Worm (Caenorhabditis elegans) whole organism, late embryonic: ENCODE results near the gene coh-3.

Experiments used
- C38D4.7 ChIP-seq: fragments of 200-800 bp; sonication (Bioruptor generic); optimal IDR thresholded peaks from 2 replicates; lab custom pipeline; 2018; ENCODE audit warnings: mild to moderate bottlenecking, missing genetic modification characterization, moderate library complexity, missing compliant biosample characterization
- F13H6.1 ChIP-seq: sonication (generic microtip); optimal IDR thresholded peaks from 2 replicates; lab custom pipeline; 2016; ENCODE audit warnings: missing genetic modification characterization, missing compliant biosample characterization
- K02D7.2 ChIP-seq: sonication (generic microtip); optimal IDR thresholded peaks from 2 replicates; lab custom pipeline; 2017; ENCODE audit warnings: mild to moderate bottlenecking, missing genetic modification characterization, missing compliant biosample characterization
- T23F11.4 ChIP-seq: fragments of 200-800 bp; sonication (Bioruptor generic); optimal IDR thresholded peaks from 2 replicates; lab custom pipeline; 2018; ENCODE audit warnings: mild to moderate bottlenecking, missing genetic modification characterization, missing compliant biosample characterization
- ama-1 ChIP-seq: fragments of 150-350 bp; optimal IDR thresholded peaks from 2 replicates; lab custom pipeline; 2014
- ceh-19 ChIP-seq: fragments of 200-800 bp; sonication (Bioruptor generic); optimal IDR thresholded peaks from 2 replicates; lab custom pipeline; 2018; ENCODE audit warnings: mild to moderate bottlenecking, missing genetic modification characterization, missing compliant biosample characterization
- ceh-22 ChIP-seq: sonication (generic microtip); optimal IDR thresholded peaks from 2 replicates; lab custom pipeline; 2017; ENCODE audit warnings: missing biosample characterization, missing genetic modification characterization
- ceh-24 ChIP-seq: sonication (generic microtip); optimal IDR thresholded peaks from 2 replicates; lab custom pipeline; 2016; ENCODE audit warnings: mild to moderate bottlenecking, missing genetic modification characterization, missing compliant biosample characterization
- ceh-30 ChIP-seq: fragments of 150-350 bp; optimal IDR thresholded peaks from 2 replicates; lab custom pipeline; 2014; ENCODE audit warnings: missing biosample characterization, missing genetic modification characterization
- ceh-48 ChIP-seq: sonication (generic microtip); optimal IDR thresholded peaks from 2 replicates; lab custom pipeline; 2016; ENCODE audit warnings: missing genetic modification characterization, inconsistent platforms, missing compliant biosample characterization
- ceh-6 ChIP-seq: fragments of 200-800 bp; sonication (Bioruptor generic); optimal IDR thresholded peaks from 2 replicates; lab custom pipeline; 2018; ENCODE audit warnings: mild to moderate bottlenecking, missing genetic modification characterization, missing compliant biosample characterization
- che-1 ChIP-seq: sonication (generic microtip); optimal IDR thresholded peaks from 2 replicates; lab custom pipeline; 2016; ENCODE audit warnings: mild to moderate bottlenecking, missing genetic modification characterization, missing compliant biosample characterization
- dmd-4 ChIP-seq: sonication (generic microtip); optimal IDR thresholded peaks from 2 replicates; lab custom pipeline; 2016; ENCODE audit warnings: borderline replicate concordance, missing genetic modification characterization, missing compliant biosample characterization
- elt-2 ChIP-seq: sonication (generic microtip); optimal IDR thresholded peaks from 2 replicates; lab custom pipeline; 2016; ENCODE audit warnings: missing genetic modification reagents, missing genetic modification characterization, missing compliant biosample characterization
- elt-4 ChIP-seq: sonication (generic microtip); optimal IDR thresholded peaks from 2 replicates; lab custom pipeline; 2016; ENCODE audit warnings: missing genetic modification characterization, missing compliant biosample characterization
- eyg-1 ChIP-seq: sonication (generic microtip); optimal IDR thresholded peaks from 2 replicates; lab custom pipeline; 2016; ENCODE audit warnings: missing genotype, missing genetic modification characterization, missing compliant biosample characterization
- fax-1 ChIP-seq: sonication (generic microtip); optimal IDR thresholded peaks from 2 replicates; lab custom pipeline; 2016; ENCODE audit warnings: missing genotype, missing genetic modification characterization, missing compliant biosample characterization
- fkh-6 ChIP-seq: sonication (generic microtip); optimal IDR thresholded peaks from 2 replicates; lab custom pipeline; 2016; ENCODE audit warnings: missing genetic modification characterization, missing compliant biosample characterization
- hlh-13 ChIP-seq: fragments of 200-800 bp; sonication (Bioruptor generic); optimal IDR thresholded peaks from 2 replicates; lab custom pipeline; 2018; ENCODE audit warnings: mild to moderate bottlenecking, missing genetic modification characterization, missing compliant biosample characterization
- hlh-15 ChIP-seq: sonication (generic microtip); optimal IDR thresholded peaks from 2 replicates; lab custom pipeline; 2016; ENCODE audit warnings: missing genetic modification characterization, missing compliant biosample characterization
- hlh-8 ChIP-seq: sonication (generic microtip); optimal IDR thresholded peaks from 2 replicates; lab custom pipeline; 2016; ENCODE audit warnings: missing genotype, missing genetic modification characterization, missing compliant biosample characterization
- lin-11 ChIP-seq: fragments of 200-800 bp; sonication (Bioruptor generic); optimal IDR thresholded peaks from 2 replicates; lab custom pipeline; 2018; ENCODE audit warnings: mild to moderate bottlenecking, missing genetic modification characterization, missing compliant biosample characterization
- mec-3 ChIP-seq: sonication (generic microtip); optimal IDR thresholded peaks from 2 replicates; lab custom pipeline; 2016; ENCODE audit warnings: borderline replicate concordance, missing genetic modification characterization, missing compliant biosample characterization
- nfya-1 ChIP-seq: sonication (generic microtip); optimal IDR thresholded peaks from 2 replicates; lab custom pipeline; 2017; ENCODE audit warnings: missing genetic modification characterization, mild to moderate bottlenecking, missing compliant biosample characterization, antibody characterized with exemption, moderate library complexity
- nhr-11 ChIP-seq: fragments of 150-350 bp; optimal IDR thresholded peaks from 2 replicates; lab custom pipeline; 2014; ENCODE audit warnings: missing biosample characterization, missing genetic modification characterization
- nhr-232 ChIP-seq: sonication (generic microtip); optimal IDR thresholded peaks from 2 replicates; lab custom pipeline; 2016; ENCODE audit warnings: missing genetic modification characterization, missing compliant biosample characterization
- npax-4 ChIP-seq: sonication (generic microtip); optimal IDR thresholded peaks from 2 replicates; lab custom pipeline; 2016; ENCODE audit warnings: missing genetic modification characterization, missing compliant biosample characterization
- odd-2 ChIP-seq: sonication (generic microtip); optimal IDR thresholded peaks from 2 replicates; lab custom pipeline; 2017; ENCODE audit warnings: antibody characterized with exemption, mild to moderate bottlenecking, missing genetic modification characterization, missing compliant biosample characterization
- pag-3 ChIP-seq: sonication (generic microtip); optimal IDR thresholded peaks from 2 replicates; lab custom pipeline; 2016; ENCODE audit warnings: missing compliant biosample characterization, missing genetic modification characterization, borderline replicate concordance
- pha-2 ChIP-seq: sonication (generic microtip); optimal IDR thresholded peaks from 2 replicates; lab custom pipeline; 2017; ENCODE audit warnings: mild to moderate bottlenecking, missing genetic modification characterization, missing compliant biosample characterization
- ref-2 ChIP-seq: sonication (generic microtip); optimal IDR thresholded peaks from 2 replicates; lab custom pipeline; 2016; ENCODE audit warnings: missing genetic modification characterization, missing compliant biosample characterization
- sox-2 ChIP-seq: fragments of 200-800 bp; sonication (Bioruptor generic); IDR thresholded peaks from 2 replicates; pipeline ENCODE4 v1.3.6; 2022; ENCODE audit warnings: missing genetic modification reagents, missing genetic modification characterization, missing compliant biosample characterization
- sox-4 ChIP-seq: sonication (generic microtip); optimal IDR thresholded peaks from 2 replicates; lab custom pipeline; 2017; ENCODE audit warnings: mild to moderate bottlenecking, missing genetic modification characterization, inconsistent platforms, missing compliant biosample characterization
- tbx-7 ChIP-seq: sonication (generic microtip); optimal IDR thresholded peaks from 2 replicates; lab custom pipeline; 2016; ENCODE audit warnings: missing genotype, missing genetic modification characterization, missing compliant biosample characterization
- unc-42 ChIP-seq: sonication (generic microtip); optimal IDR thresholded peaks from 2 replicates; lab custom pipeline; 2016; ENCODE audit warnings: missing genotype, missing genetic modification characterization, missing compliant biosample characterization
- unc-55 ChIP-seq: sonication (generic microtip); optimal IDR thresholded peaks from 2 replicates; lab custom pipeline; 2017; ENCODE audit warnings: missing biosample characterization, missing genetic modification reagents, missing genetic modification characterization
- ztf-16 ChIP-seq: sonication (generic microtip); optimal IDR thresholded peaks from 2 replicates; lab custom pipeline; 2017; ENCODE audit warnings: missing genetic modification characterization, missing compliant biosample characterization

Gene coh-3

DNA sequence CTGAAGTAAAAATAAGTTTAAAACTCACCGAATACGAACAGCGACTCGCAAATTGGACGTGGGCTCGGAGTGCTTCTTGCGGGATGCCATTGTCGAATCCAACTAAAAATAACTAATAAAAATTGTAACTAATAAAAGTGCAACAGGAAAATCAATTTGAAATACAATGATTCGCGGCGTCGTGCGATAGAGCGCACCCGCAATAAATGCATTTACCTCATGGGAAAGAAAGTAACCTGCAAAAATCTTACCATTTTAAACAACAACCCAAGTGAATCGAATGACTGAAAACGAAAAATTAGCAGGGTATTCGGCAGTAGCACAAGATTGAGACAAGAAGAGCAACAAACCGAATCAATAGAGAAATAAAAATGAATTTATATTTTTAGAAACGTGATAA lies 596 bp upstream of the coh-3 start, which contains the start of gene bmk-1:
Gene bmk-1 (minus strand): TSS at position 359 of the 400 bp plus-strand sequence.
- TF ChIP-seq lin-11 (no peak), C38D4.7 (GFP tag; lab: Kevin White, UChicago) (no peak), pha-2 (tag; lab: Kevin White, UChicago) (no peak), eyg-1 (tag; lab: Kevin White, UChicago) (no peak), fax-1 (tag; lab: Kevin White, UChicago) (no peak), unc-42 (tag; lab: Kevin White, UChicago) (peak; percentile 48), ceh-48 (tag; lab: Kevin White, UChicago) (no peak), pag-3 (no peak)

ce11 chrV:14460122-14460521 lies 2.9 kb downstream of the coh-3 start:
- TF ChIP-seq T23F11.4 (GFP tag; lab: Kevin White, UChicago), result no peak
- TF ChIP-seq ceh-48 (tag; lab: Kevin White, UChicago), result no peak
- no peak for TF ChIP-seq unc-55 (GFP tag; lab: Kevin White, UChicago)

ce11 chrV:14460615-14461102 lies 3.4 kb downstream of the coh-3 start, which contains the start of gene F08H9.2:
Gene F08H9.2, plus strand, starts transcription at chrV:14460665.
- no peak for TF ChIP-seq ceh-30 (tag; lab: Kevin White, UChicago)
- TF ChIP-seq unc-42 (tag; lab: Kevin White, UChicago), result no peak
- TF ChIP-seq ceh-19 (GFP tag; lab: Kevin White, UChicago), result no peak
- no peak for TF ChIP-seq elt-4 (tag; lab: Kevin White, UChicago)
- TF ChIP-seq sox-2 (GFP tag; lab: Robert Waterston, UW), result no peak
- TF ChIP-seq nfya-1 (tag; lab: Kevin White, UChicago), result no peak
- no peak for TF ChIP-seq fkh-6 (tag; lab: Kevin White, UChicago)
- no peak for TF ChIP-seq tbx-7 (tag; lab: Kevin White, UChicago)
- TF ChIP-seq nhr-11 (tag; lab: Kevin White, UChicago), result no peak
- no peak for TF ChIP-seq nhr-232 (tag; lab: Kevin White, UChicago)
- TF ChIP-seq hlh-13 (GFP tag; lab: Kevin White, UChicago), result no peak
- no peak for TF ChIP-seq F13H6.1 (tag; lab: Kevin White, UChicago)
- no peak for TF ChIP-seq ztf-16
- no peak for TF ChIP-seq hlh-8 (tag; lab: Kevin White, UChicago)
- TF ChIP-seq, all 69 proteins: peak for 0

DNA sequence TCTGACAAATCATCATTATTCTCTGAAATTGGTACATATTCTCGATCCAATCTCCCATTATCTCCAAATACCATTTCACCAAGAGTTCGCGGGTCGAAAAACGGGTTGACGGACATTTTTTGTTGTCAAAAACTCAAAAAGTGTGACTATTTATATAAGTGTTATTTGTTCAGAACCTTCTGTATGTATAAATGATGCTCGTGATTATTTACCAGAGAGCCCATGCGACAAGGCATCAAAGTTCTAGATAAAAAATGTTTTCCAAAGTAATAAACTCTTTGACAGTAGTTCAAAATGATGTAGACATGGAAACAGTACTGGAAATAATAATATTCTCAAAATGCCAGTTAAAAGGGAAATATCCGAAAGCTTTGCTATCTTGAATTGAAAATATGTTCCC lies 5.4 kb downstream of the coh-3 start:
- no peak for TF ChIP-seq tbx-7 (tag; lab: Kevin White, UChicago)
- no peak for TF ChIP-seq odd-2
- TF ChIP-seq che-1 (tag; lab: Kevin White, UChicago), result no peak
- TF ChIP-seq sox-4 (tag; lab: Kevin White, UChicago), result no peak
- no peak for TF ChIP-seq ceh-22 (tag; lab: Kevin White, UChicago)
- TF ChIP-seq hlh-15 (tag; lab: Kevin White, UChicago), result no peak
- no peak for TF ChIP-seq K02D7.2 (tag; lab: Kevin White, UChicago)
- no peak for TF ChIP-seq unc-42 (tag; lab: Kevin White, UChicago)
- no peak for TF ChIP-seq mec-3 (tag; lab: Kevin White, UChicago)
- TF ChIP-seq ceh-6 (GFP tag; lab: Kevin White, UChicago), result no peak
- TF ChIP-seq dmd-4, result no peak
- TF ChIP-seq ama-1 (lab: Kevin White, UChicago), result no peak
- no peak for TF ChIP-seq npax-4
- no peak for TF ChIP-seq ceh-24 (tag; lab: Kevin White, UChicago)
- no peak for TF ChIP-seq ceh-30 (tag; lab: Kevin White, UChicago)

- TF ChIP-seq ref-2 (tag; lab: Kevin White, UChicago) (peak; percentile 17), elt-2 (tag; lab: Kevin White, UChicago) (peak; percentile 2)
These were observed 5.9 kb downstream of the coh-3 start, which contains the start of gene F08H9.3 for ce11 chrV:14463087-14463486. Gene F08H9.3, minus strand, starts transcription at chrV:14463338.
